Fruit fly (Drosophila melanogaster) whole organism, embryonic: Measurements from ENCODE around the gene CG15153.

Experiments used
- ATbp ChIP-seq: fragments of 200-800 bp; sonication (Bioruptor generic); optimal IDR thresholded peaks from 2 replicates; lab custom pipeline; 2017; ENCODE audit warnings: missing biosample characterization, mild to moderate bottlenecking, missing genetic modification characterization, missing genetic modification reagents
- Ada2b ChIP-seq: fragments of 200-800 bp; sonication (Bioruptor generic); IDR thresholded peaks from 2 replicates; pipeline ENCODE4 v1.3.6; 2022; ENCODE audit warnings: missing biosample characterization, missing genetic modification characterization
- Bdp1 ChIP-seq: fragments of 200-800 bp; sonication (Bioruptor generic); optimal IDR thresholded peaks from 3 replicates; lab custom pipeline; 2016; ENCODE audit warnings: missing biosample characterization, missing genetic modification characterization
- Bgb ChIP-seq: fragments of 200-800 bp; sonication (Bioruptor generic); IDR thresholded peaks from 2 replicates; pipeline ENCODE4 v1.3.6; 2022; ENCODE audit warnings: missing biosample characterization, missing genetic modification characterization; ENCODE audit not compliant: partially characterized antibody
- CG1024 ChIP-seq: fragments of 200-800 bp; sonication (Bioruptor generic); IDR thresholded peaks from 2 replicates; pipeline ENCODE4 v1.3.6; 2022; ENCODE audit warnings: missing biosample characterization, missing genetic modification characterization
- CG11085 ChIP-seq: fragments of 200-800 bp; sonication (Bioruptor generic); IDR thresholded peaks from 2 replicates; pipeline ENCODE4 v1.3.6; 2022; ENCODE audit warnings: missing biosample characterization, missing genetic modification characterization
- CG12155 ChIP-seq: fragments of 200-800 bp; sonication (Bioruptor generic); optimal IDR thresholded peaks from 3 replicates; lab custom pipeline; 2016; ENCODE audit warnings: missing biosample characterization, missing genetic modification characterization
- CG12299 ChIP-seq: fragments of 200-800 bp; sonication (Bioruptor generic); optimal IDR thresholded peaks from 2 replicates; lab custom pipeline; 2018; ENCODE audit warnings: missing biosample characterization, mild to moderate bottlenecking, missing genetic modification characterization
- CG1233 ChIP-seq: fragments of 200-800 bp; sonication (Bioruptor generic); optimal IDR thresholded peaks from 4 replicates; lab custom pipeline; 2018; ENCODE audit warnings: missing biosample characterization, mild to moderate bottlenecking, missing genetic modification characterization
- CG14441 ChIP-seq: fragments of 200-800 bp; sonication (Bioruptor generic); IDR thresholded peaks from 2 replicates; pipeline ENCODE4 v1.3.6; 2022; ENCODE audit warnings: missing biosample characterization, missing genetic modification characterization
- CG15696 ChIP-seq: fragments of 200-800 bp; sonication (Bioruptor generic); optimal IDR thresholded peaks from 2 replicates; lab custom pipeline; 2019; ENCODE audit warnings: missing biosample characterization, mild to moderate bottlenecking, missing genetic modification characterization, moderate library complexity
- CG1603 ChIP-seq: fragments of 200-800 bp; sonication (Bioruptor generic); optimal IDR thresholded peaks from 2 replicates; lab custom pipeline; 2019; ENCODE audit warnings: missing biosample characterization, mild to moderate bottlenecking, missing genetic modification characterization, moderate library complexity
- CG18764 ChIP-seq: fragments of 200-800 bp; sonication (Bioruptor generic); optimal IDR thresholded peaks from 3 replicates; lab custom pipeline; 2016; ENCODE audit warnings: missing biosample characterization, missing genetic modification characterization
- CG2199 ChIP-seq: fragments of 200-800 bp; sonication (Bioruptor generic); IDR thresholded peaks from 3 replicates; pipeline ENCODE4 v1.3.6; 2022; ENCODE audit warnings: missing biosample characterization, missing genetic modification characterization
- CG2712 ChIP-seq: fragments of 200-800 bp; optimal IDR thresholded peaks from 3 replicates; lab custom pipeline; 2019; ENCODE audit warnings: missing biosample characterization, mild to moderate bottlenecking, missing genetic modification characterization, moderate library complexity
- CG3163 ChIP-seq: fragments of 200-800 bp; sonication (Bioruptor generic); optimal IDR thresholded peaks from 3 replicates; lab custom pipeline; 2016; ENCODE audit warnings: missing biosample characterization, missing genetic modification characterization
- CG32767 ChIP-seq: fragments of 200-800 bp; sonication (Bioruptor generic); IDR thresholded peaks from 2 replicates; pipeline ENCODE4 v1.3.6; 2022; ENCODE audit warnings: missing biosample characterization, missing genetic modification characterization
- CG33557 ChIP-seq: fragments of 200-800 bp; sonication (Bioruptor generic); optimal IDR thresholded peaks from 2 replicates; lab custom pipeline; 2019; ENCODE audit warnings: missing biosample characterization, mild to moderate bottlenecking, missing genetic modification characterization, moderate library complexity
- CG4360 ChIP-seq: fragments of 200-800 bp; sonication (Bioruptor generic); IDR thresholded peaks from 2 replicates; pipeline ENCODE4 v1.3.6; 2022; ENCODE audit warnings: missing biosample characterization, missing genetic modification characterization
- CG6254 ChIP-seq: fragments of 200-800 bp; sonication (Bioruptor generic); optimal IDR thresholded peaks from 3 replicates; lab custom pipeline; 2017; ENCODE audit warnings: mild to moderate bottlenecking, missing biosample characterization, missing genetic modification reagents, missing genetic modification characterization
- CG7556 ChIP-seq: fragments of 200-800 bp; sonication (Bioruptor generic); optimal IDR thresholded peaks from 2 replicates; lab custom pipeline; 2017; ENCODE audit warnings: missing biosample characterization, mild to moderate bottlenecking, missing genetic modification characterization
- CG8359 ChIP-seq: fragments of 200-800 bp; sonication (Bioruptor generic); optimal IDR thresholded peaks from 2 replicates; lab custom pipeline; 2017; ENCODE audit warnings: missing biosample characterization, mild to moderate bottlenecking, missing genetic modification characterization, borderline replicate concordance
- CG9215 ChIP-seq: fragments of 200-800 bp; sonication (Bioruptor generic); IDR thresholded peaks from 2 replicates; pipeline ENCODE4 v1.3.6; 2022; ENCODE audit warnings: missing biosample characterization, missing genetic modification characterization
- Chrac-16 ChIP-seq: fragments of 200-800 bp; sonication (Bioruptor generic); optimal IDR thresholded peaks from 3 replicates; lab custom pipeline; 2016; ENCODE audit warnings: missing biosample characterization, missing genetic modification characterization
- Deaf1 ChIP-seq: fragments of 200-800 bp; optimal IDR thresholded peaks from 3 replicates; lab custom pipeline; 2019; ENCODE audit warnings: missing biosample characterization, mild to moderate bottlenecking, missing genetic modification characterization, moderate library complexity
- Drgx ChIP-seq: fragments of 200-800 bp; sonication (Bioruptor generic); IDR thresholded peaks from 2 replicates; pipeline ENCODE4 v1.3.6; 2022; ENCODE audit warnings: missing biosample characterization, missing genetic modification characterization
- Mad ChIP-seq: fragments of 200-800 bp; sonication (Bioruptor generic); optimal IDR thresholded peaks from 2 replicates; lab custom pipeline; 2016; ENCODE audit warnings: missing biosample characterization, missing genetic modification characterization
- Optix ChIP-seq: fragments of 200-800 bp; sonication (Bioruptor generic); IDR thresholded peaks from 3 replicates; pipeline ENCODE4 v1.3.6; 2022; ENCODE audit warnings: missing biosample characterization, missing genetic modification characterization
- Side ChIP-seq: fragments of 200-800 bp; sonication (Bioruptor generic); optimal IDR thresholded peaks from 2 replicates; lab custom pipeline; 2016; ENCODE audit warnings: missing biosample characterization, missing genetic modification characterization
- Sin3A ChIP-seq: fragments of >200 bp; optimal IDR thresholded peaks from 2 replicates; lab custom pipeline; 2018
- amos ChIP-seq: fragments of 200-800 bp; sonication (Bioruptor generic); IDR thresholded peaks from 2 replicates; pipeline ENCODE4 v1.3.6; 2022; ENCODE audit warnings: missing biosample characterization, missing genetic modification characterization; ENCODE audit not compliant: partially characterized antibody
- cad ChIP-seq: fragments of >200 bp; optimal IDR thresholded peaks from 2 replicates; lab custom pipeline; 2017; ENCODE audit warnings: missing biosample characterization, missing genetic modification characterization
- caup ChIP-seq: fragments of 200-800 bp; sonication (Bioruptor generic); optimal IDR thresholded peaks from 3 replicates; lab custom pipeline; 2017; ENCODE audit warnings: missing biosample characterization, mild to moderate bottlenecking, missing genetic modification characterization, moderate library complexity; ENCODE audit not compliant: severe bottlenecking
- disco-r ChIP-seq: fragments of 200-800 bp; sonication (Bioruptor generic); optimal IDR thresholded peaks from 2 replicates; lab custom pipeline; 2016; ENCODE audit warnings: missing biosample characterization, missing genetic modification characterization
- ems ChIP-seq: fragments of 200-800 bp; sonication (Bioruptor generic); optimal IDR thresholded peaks from 3 replicates; lab custom pipeline; 2016; ENCODE audit warnings: missing biosample characterization, missing genetic modification characterization
- eve ChIP-seq, 2 experiments: fragments of >200 bp; optimal IDR thresholded peaks; 2 replicates each; lab custom pipeline; 2017; ENCODE audit warnings: missing biosample characterization in 2 of 2, missing genetic modification characterization in 2 of 2
- eyg ChIP-seq: fragments of 200-800 bp; sonication (Bioruptor generic); optimal IDR thresholded peaks from 3 replicates; lab custom pipeline; 2016; ENCODE audit warnings: missing biosample characterization, missing genetic modification characterization
- gce ChIP-seq: fragments of 200-800 bp; sonication (Bioruptor generic); IDR thresholded peaks from 3 replicates; pipeline ENCODE4 v1.3.6; 2022; ENCODE audit warnings: missing biosample characterization, missing genetic modification characterization
- jigr1 ChIP-seq: fragments of 200-800 bp; sonication (Bioruptor generic); IDR thresholded peaks from 3 replicates; pipeline ENCODE4 v1.3.6; 2022; ENCODE audit warnings: missing biosample characterization, missing genetic modification characterization
- lmd ChIP-seq: fragments of 200-800 bp; sonication (Bioruptor generic); IDR thresholded peaks from 2 replicates; pipeline ENCODE4 v1.3.6; 2022; ENCODE audit warnings: missing biosample characterization, missing genetic modification characterization
- lov ChIP-seq, 2 experiments: fragments of 200-800 bp in 1 of 2; fragments of >200 bp in 1 of 2; sonication (Bioruptor generic) in 1 of 2; IDR thresholded peaks in 1 of 2; optimal IDR thresholded peaks in 1 of 2; 2 replicates in 1 of 2; 3 replicates in 1 of 2; pipeline versions ENCODE4 v1.3.6 to Lab custom; 2017 to 2022; ENCODE audit warnings: missing biosample characterization in 1 of 2, missing genetic modification characterization in 1 of 2
- org-1 ChIP-seq: fragments of 200-800 bp; sonication (Bioruptor generic); optimal IDR thresholded peaks from 2 replicates; lab custom pipeline; 2017; ENCODE audit warnings: missing biosample characterization, missing genetic modification characterization
- phol ChIP-seq: fragments of 200-800 bp; sonication (Bioruptor generic); optimal IDR thresholded peaks from 3 replicates; lab custom pipeline; 2018; ENCODE audit warnings: missing biosample characterization, mild to moderate bottlenecking, missing genetic modification characterization, moderate library complexity
- pum ChIP-seq: fragments of 200-800 bp; sonication (Bioruptor generic); optimal IDR thresholded peaks from 2 replicates; lab custom pipeline; 2016; ENCODE audit warnings: missing biosample characterization, missing genetic modification characterization
- pzg ChIP-seq: fragments of 200-800 bp; sonication (Bioruptor generic); optimal IDR thresholded peaks from 3 replicates; lab custom pipeline; 2018; ENCODE audit warnings: missing biosample characterization, mild to moderate bottlenecking, missing genetic modification characterization, moderate library complexity
- so ChIP-seq: fragments of 200-800 bp; sonication (Bioruptor generic); IDR thresholded peaks from 3 replicates; pipeline ENCODE4 v1.3.6; 2022; ENCODE audit warnings: missing biosample characterization, missing genetic modification characterization
- tgo ChIP-seq: fragments of 200-800 bp; sonication (Bioruptor generic); IDR thresholded peaks from 3 replicates; pipeline ENCODE4 v1.3.6; 2022; ENCODE audit warnings: missing biosample characterization, missing genetic modification characterization
- trh ChIP-seq: fragments of 200-800 bp; sonication (Bioruptor generic); optimal IDR thresholded peaks from 2 replicates; lab custom pipeline; 2016; ENCODE audit warnings: missing biosample characterization, missing genetic modification characterization
- ttk ChIP-seq: fragments of 200-800 bp; sonication (Bioruptor generic); IDR thresholded peaks from 2 replicates; pipeline ENCODE4 v2.1.2; 2022; ENCODE audit warnings: missing biosample characterization, missing genetic modification characterization
- wdn ChIP-seq: fragments of 200-800 bp; sonication (Bioruptor generic); IDR thresholded peaks from 2 replicates; pipeline ENCODE4 v1.3.6; 2022; ENCODE audit warnings: missing biosample characterization, missing genetic modification characterization

The CG15153 gene

dm6 chr2L:18137591-18138247 lies 45.7 kb upstream of the CG15153 start, which contains the start of gene kel (continued):
- TF ChIP-seq Drgx (GFP tag; lab: Robert Waterston, UW) = peak; percentile 49; the same call in 1 of the 2 replicates
- TF ChIP-seq eve (GFP tag; optimal IDR thresholded peaks at IDR 0.05; lab: Kevin White, UChicago) = no peak
- TF ChIP-seq CG12155 = peak; percentile 30
- TF ChIP-seq caup (GFP tag; lab: Kevin White, UChicago) = peak; percentile 72
- TF ChIP-seq Bgb (GFP tag; lab: Robert Waterston, UW) = peak; percentile 84
- TF ChIP-seq cad = peak; percentile 39
- no peak for TF ChIP-seq CG18764
- peak; percentile 86 for TF ChIP-seq pzg (GFP tag; lab: Kevin White, UChicago)
- 0 out of 3 replicates have a peak, but pooled peaks have one; percentile 41 for TF ChIP-seq so
- peak; percentile 15 for TF ChIP-seq Mad (GFP tag; lab: Kevin White, UChicago)
- no peak for TF ChIP-seq CG9215 (GFP tag; lab: Robert Waterston, UW)
- TF ChIP-seq Chrac-16 (GFP tag; lab: Kevin White, UChicago) = peak; percentile 27
- TF ChIP-seq CG11085 (GFP tag; lab: Robert Waterston, UW) = peak; percentile 13; the same call in 1 of the 2 replicates
- TF ChIP-seq ttk (GFP tag; lab: Robert Waterston, UW) = no peak
- TF ChIP-seq CG2712 = peak; percentile 57
- TF ChIP-seq CG4360 (GFP tag; lab: Robert Waterston, UW) = peak; percentile 95
- TF ChIP-seq org-1 = peak; percentile 11
- no peak for TF ChIP-seq CG8359 (GFP tag; lab: Kevin White, UChicago)
- no peak for TF ChIP-seq trh (GFP tag; lab: Kevin White, UChicago)
- TF ChIP-seq CG15696 (tag; lab: Kevin White, UChicago) = no peak
- TF ChIP-seq Bdp1 (GFP tag; lab: Kevin White, UChicago) = no peak
- no peak for TF ChIP-seq lov (optimal IDR thresholded peaks at IDR 0.05; lab: Kevin White, UChicago)
- TF ChIP-seq lov (GFP tag; IDR thresholded peaks at IDR 0.05; lab: Robert Waterston, UW) = peak; percentile 50; the same call in 1 of the 3 replicates
- TF ChIP-seq CG12299 = peak; percentile 57
- TF ChIP-seq CG6254 (GFP tag; lab: Kevin White, UChicago) = peak; percentile 49
- no peak for TF ChIP-seq CG14441
- peak; percentile 46 for TF ChIP-seq CG1233
- 0 out of 2 replicates have a peak, but pooled peaks have one; percentile 30 for TF ChIP-seq CG32767
- peak; percentile 20 for TF ChIP-seq eyg (GFP tag; lab: Kevin White, UChicago)
- peak; percentile 60 for TF ChIP-seq CG1024 (GFP tag; lab: Robert Waterston, UW)
- no peak for TF ChIP-seq Optix (GFP tag; lab: Robert Waterston, UW)
- TF ChIP-seq ATbp = no peak
- no peak for TF ChIP-seq wdn (GFP tag; lab: Robert Waterston, UW)
- TF ChIP-seq Deaf1 (tag; lab: Kevin White, UChicago) = peak; percentile 53
- no peak for TF ChIP-seq gce (GFP tag; lab: Robert Waterston, UW)
- TF ChIP-seq lmd = no peak
- no peak for TF ChIP-seq Ada2b (GFP tag; lab: Robert Waterston, UW)
- TF ChIP-seq CG1603 = peak; percentile 76
- TF ChIP-seq disco-r (GFP tag; lab: Kevin White, UChicago) = no peak
- no peak for TF ChIP-seq pum (GFP tag; lab: Kevin White, UChicago)
- TF ChIP-seq CG7556 (GFP tag; lab: Kevin White, UChicago) = peak; percentile 10
- TF ChIP-seq CG2199 = 0 out of 3 replicates have a peak, but pooled peaks have one; percentile 33
- TF ChIP-seq jigr1 (GFP tag; lab: Robert Waterston, UW) = no peak; the same call in 2 of the 3 replicates
- peak; percentile 31 for TF ChIP-seq CG33557 (GFP tag; lab: Kevin White, UChicago)
- TF ChIP-seq Side (GFP tag; lab: Kevin White, UChicago) = peak; percentile 19
- peak; percentile 50 for TF ChIP-seq phol (tag; lab: Kevin White, UChicago)
- peak; percentile 28 for TF ChIP-seq Sin3A (lab: Kevin White, UChicago)
- no peak for TF ChIP-seq tgo (GFP tag; lab: Robert Waterston, UW)
- peak; percentile 68 for TF ChIP-seq amos (GFP tag; lab: Robert Waterston, UW)
- TF ChIP-seq ems = peak; percentile 49
- TF ChIP-seq CG3163 (GFP tag; lab: Kevin White, UChicago) = peak; percentile 23
